Worm (Caenorhabditis elegans) whole organism, L1 larva: Measurements from ENCODE around the gene T04C12.11.
A peak's percentile ranks its signal among the peaks of the same experiment; 100 is the strongest.

Experiments used
- C04F5.9 ChIP-seq: sonication (generic microtip); optimal IDR thresholded peaks from 2 replicates; lab custom pipeline; 2016; ENCODE audit warnings: missing genetic modification characterization, missing compliant biosample characterization
- C16A3.4 ChIP-seq: fragments of 150-350 bp; optimal IDR thresholded peaks from 2 replicates; lab custom pipeline; 2014; ENCODE audit warnings: missing biosample characterization, missing genetic modification characterization
- F16B12.6 ChIP-seq: fragments of 150-350 bp; optimal IDR thresholded peaks from 2 replicates; lab custom pipeline; 2014; ENCODE audit warnings: missing biosample characterization, missing genetic modification characterization
- Y116A8C.19 ChIP-seq: sonication (generic microtip); optimal IDR thresholded peaks from 2 replicates; lab custom pipeline; 2016; ENCODE audit warnings: missing compliant biosample characterization, missing genetic modification characterization, borderline replicate concordance
- aha-1 ChIP-seq: fragments of 150-350 bp; optimal IDR thresholded peaks from 2 replicates; lab custom pipeline; 2014; ENCODE audit warnings: missing biosample characterization, missing genetic modification characterization
- alr-1 ChIP-seq: fragments of 200-800 bp; sonication (Bioruptor generic); optimal IDR thresholded peaks from 2 replicates; lab custom pipeline; 2018; ENCODE audit warnings: borderline replicate concordance, mild to moderate bottlenecking, missing genetic modification characterization, missing compliant biosample characterization
- aly-2 ChIP-seq: fragments of 150-350 bp; optimal IDR thresholded peaks from 2 replicates; lab custom pipeline; 2014; ENCODE audit warnings: missing biosample characterization, missing genetic modification characterization
- blmp-1 ChIP-seq: fragments of 150-350 bp; optimal IDR thresholded peaks from 2 replicates; lab custom pipeline; 2014; ENCODE audit warnings: missing biosample characterization, missing genetic modification characterization
- ceh-90 ChIP-seq: sonication (generic microtip); optimal IDR thresholded peaks from 2 replicates; lab custom pipeline; 2016; ENCODE audit warnings: missing genetic modification characterization, missing compliant biosample characterization
- ces-1 ChIP-seq: fragments of 150-350 bp; optimal IDR thresholded peaks from 2 replicates; lab custom pipeline; 2014; ENCODE audit warnings: missing biosample characterization, missing genetic modification reagents, missing genetic modification characterization
- dpl-1 ChIP-seq, 3 experiments: fragments of 150-350 bp in 2 of 3; sonication (generic microtip) in 1 of 3; optimal IDR thresholded peaks; 2 replicates each; lab custom pipeline; 2014 to 2017; ENCODE audit warnings: missing biosample characterization in 3 of 3, missing genetic modification characterization in 3 of 3, missing genetic modification reagents in 3 of 3
- dsc-1 ChIP-seq: sonication (generic microtip); optimal IDR thresholded peaks from 2 replicates; lab custom pipeline; 2016; ENCODE audit warnings: mild to moderate bottlenecking, missing genetic modification characterization, missing compliant biosample characterization
- efl-1 ChIP-seq, 4 experiments: fragments of 150-350 bp; optimal IDR thresholded peaks in 3 of 4; peaks in 1 of 4; 1 replicate in 1 of 4; 2 replicates in 3 of 4; lab custom pipeline; 2014; ENCODE audit warnings: missing biosample characterization in 2 of 4, missing genetic modification characterization in 2 of 4, missing genetic modification reagents in 2 of 4
- efl-3 ChIP-seq: fragments of 200-800 bp; sonication (Bioruptor generic); optimal IDR thresholded peaks from 2 replicates; lab custom pipeline; 2018; ENCODE audit warnings: mild to moderate bottlenecking, missing genetic modification characterization, missing compliant biosample characterization
- elt-2 ChIP-seq: sonication (generic microtip); optimal IDR thresholded peaks from 2 replicates; lab custom pipeline; 2016; ENCODE audit warnings: missing genetic modification characterization, mild to moderate bottlenecking, inconsistent platforms, missing compliant biosample characterization, missing genetic modification reagents
- elt-3 ChIP-seq, 6 experiments: fragments of 150-350 bp in 1 of 6; sonication (generic microtip); optimal IDR thresholded peaks; 2 replicates each; lab custom pipeline; 2017 to 2018; ENCODE audit warnings: missing biosample characterization in 6 of 6, missing genetic modification characterization in 6 of 6, inconsistent platforms in 1 of 6
- ets-5 ChIP-seq: fragments of 200-800 bp; sonication (Bioruptor generic); IDR thresholded peaks from 2 replicates; pipeline ENCODE4 v1.3.6; 2022; ENCODE audit warnings: missing genetic modification characterization, missing compliant biosample characterization
- fkh-4 ChIP-seq: sonication (generic microtip); optimal IDR thresholded peaks from 2 replicates; lab custom pipeline; 2016; ENCODE audit warnings: missing compliant biosample characterization, missing genetic modification characterization, borderline replicate concordance
- hlh-17 ChIP-seq: fragments of 200-800 bp; sonication (Bioruptor generic); optimal IDR thresholded peaks from 2 replicates; lab custom pipeline; 2018; ENCODE audit warnings: missing genetic modification characterization, mild to moderate bottlenecking, missing compliant biosample characterization, moderate library complexity, borderline replicate concordance
- hlh-4 ChIP-seq: sonication (generic microtip); optimal IDR thresholded peaks from 2 replicates; lab custom pipeline; 2016; ENCODE audit warnings: mild to moderate bottlenecking, missing genetic modification characterization, missing compliant biosample characterization
- hpl-2 ChIP-seq: fragments of 150-350 bp; optimal IDR thresholded peaks from 2 replicates; lab custom pipeline; 2014; ENCODE audit warnings: missing biosample characterization, missing genetic modification reagents, missing genetic modification characterization
- lin-13 ChIP-seq: fragments of 150-350 bp; optimal IDR thresholded peaks from 2 replicates; lab custom pipeline; 2014; ENCODE audit warnings: missing biosample characterization, missing genetic modification reagents, missing genetic modification characterization
- lin-14 ChIP-seq: fragments of 200-800 bp; sonication (Bioruptor generic); optimal IDR thresholded peaks from 2 replicates; lab custom pipeline; 2018; ENCODE audit warnings: mild to moderate bottlenecking, missing genetic modification characterization, moderate library complexity, missing compliant biosample characterization
- lin-15B ChIP-seq: fragments of 150-350 bp; sonication (generic microtip); optimal IDR thresholded peaks from 3 replicates; lab custom pipeline; 2014; ENCODE audit warnings: missing biosample characterization, missing genetic modification characterization
- lin-35 ChIP-seq, 2 experiments: fragments of 150-350 bp; optimal IDR thresholded peaks; 2 replicates each; lab custom pipeline; 2014; ENCODE audit warnings: missing biosample characterization in 2 of 2, missing genetic modification characterization in 2 of 2, missing genetic modification reagents in 2 of 2
- lir-3 ChIP-seq: sonication (generic microtip); optimal IDR thresholded peaks from 2 replicates; lab custom pipeline; 2016; ENCODE audit warnings: mild to moderate bottlenecking, missing genetic modification characterization, moderate library complexity, missing compliant biosample characterization; ENCODE audit not compliant: poor library complexity
- lsy-2 ChIP-seq, 2 experiments: fragments of 150-350 bp; optimal IDR thresholded peaks; 2 replicates each; lab custom pipeline; 2014; ENCODE audit warnings: missing biosample characterization in 2 of 2, missing genetic modification characterization in 2 of 2
- mdl-1 ChIP-seq, 2 experiments: fragments of 150-350 bp; optimal IDR thresholded peaks; 2 replicates each; lab custom pipeline; 2014 to 2017; ENCODE audit warnings: missing biosample characterization in 2 of 2, missing genetic modification characterization in 2 of 2, inconsistent platforms in 1 of 2
- mef-2 ChIP-seq: fragments of 150-350 bp; optimal IDR thresholded peaks from 2 replicates; lab custom pipeline; 2014; ENCODE audit warnings: missing biosample characterization, missing genetic modification characterization
- mep-1 ChIP-seq: fragments of 150-350 bp; optimal IDR thresholded peaks from 2 replicates; lab custom pipeline; 2014; ENCODE audit warnings: missing biosample characterization, missing genetic modification characterization
- nhr-11 ChIP-seq: fragments of 150-350 bp; optimal IDR thresholded peaks from 2 replicates; lab custom pipeline; 2014; ENCODE audit warnings: missing biosample characterization, missing genetic modification characterization
- nhr-19 ChIP-seq: fragments of 200-800 bp; sonication (Bioruptor generic); conservative IDR thresholded peaks from 2 replicates; pipeline ENCODE4 v1.3.6; 2022; ENCODE audit warnings: missing genetic modification characterization, missing compliant biosample characterization
- nhr-20 ChIP-seq: sonication (generic microtip); optimal IDR thresholded peaks from 2 replicates; lab custom pipeline; 2016; ENCODE audit warnings: mild to moderate bottlenecking, missing genetic modification characterization, missing compliant biosample characterization
- nhr-47 ChIP-seq: sonication (generic microtip); optimal IDR thresholded peaks from 2 replicates; lab custom pipeline; 2016; ENCODE audit warnings: mild to moderate bottlenecking, missing genetic modification characterization, moderate library complexity, missing compliant biosample characterization
- nhr-71 ChIP-seq: sonication (generic microtip); optimal IDR thresholded peaks from 2 replicates; lab custom pipeline; 2016; ENCODE audit warnings: mild to moderate bottlenecking, missing genetic modification characterization, moderate library complexity, missing compliant biosample characterization
- nhr-84 ChIP-seq: sonication (generic microtip); optimal IDR thresholded peaks from 2 replicates; lab custom pipeline; 2017; ENCODE audit warnings: missing biosample characterization, missing genetic modification characterization
- nhr-85 ChIP-seq: sonication (generic microtip); peaks from one replicate; lab custom pipeline; 2016; ENCODE audit warnings: missing genetic modification characterization, inconsistent platforms, missing compliant biosample characterization
- pag-3 ChIP-seq: sonication (generic microtip); optimal IDR thresholded peaks from 2 replicates; lab custom pipeline; 2017; ENCODE audit warnings: missing genetic modification characterization, mild to moderate bottlenecking, missing compliant biosample characterization, antibody characterized with exemption, borderline replicate concordance; ENCODE audit not compliant: insufficient read depth
- rnt-1 ChIP-seq: sonication (generic microtip); optimal IDR thresholded peaks from 2 replicates; lab custom pipeline; 2016; ENCODE audit warnings: mild to moderate bottlenecking, missing genetic modification characterization, moderate library complexity, missing compliant biosample characterization
- skn-1 ChIP-seq: fragments of 150-350 bp; optimal IDR thresholded peaks from 2 replicates; lab custom pipeline; 2014; ENCODE audit warnings: missing biosample characterization, missing genetic modification characterization
- snu-23 ChIP-seq: sonication (generic microtip); optimal IDR thresholded peaks from 2 replicates; lab custom pipeline; 2016; ENCODE audit warnings: missing genetic modification characterization, missing compliant biosample characterization
- sox-4 ChIP-seq: sonication (generic microtip); optimal IDR thresholded peaks from 2 replicates; lab custom pipeline; 2016; ENCODE audit warnings: missing genetic modification characterization, missing compliant biosample characterization
- swsn-7 ChIP-seq: sonication (generic microtip); optimal IDR thresholded peaks from 2 replicates; lab custom pipeline; 2016; ENCODE audit warnings: missing genetic modification characterization, missing compliant biosample characterization
- tlp-1 ChIP-seq: fragments of 150-350 bp; optimal IDR thresholded peaks from 2 replicates; lab custom pipeline; 2014; ENCODE audit warnings: missing biosample characterization, missing genetic modification characterization
- unc-130 ChIP-seq: fragments of 150-350 bp; optimal IDR thresholded peaks from 2 replicates; lab custom pipeline; 2017; ENCODE audit warnings: missing biosample characterization, missing genetic modification characterization, inconsistent platforms
- unc-30 ChIP-seq: sonication (generic microtip); optimal IDR thresholded peaks from 2 replicates; lab custom pipeline; 2017; ENCODE audit warnings: missing biosample characterization, missing genetic modification characterization
- unc-86 ChIP-seq: sonication (generic microtip); optimal IDR thresholded peaks from 2 replicates; lab custom pipeline; 2016; ENCODE audit warnings: missing genetic modification characterization, missing compliant biosample characterization
- unc-98 ChIP-seq: fragments of 200-800 bp; sonication (Bioruptor generic); IDR thresholded peaks from 2 replicates; pipeline ENCODE4 v1.3.6; 2022; ENCODE audit warnings: missing genetic modification characterization, missing compliant biosample characterization
- zag-1 ChIP-seq: fragments of 150-350 bp; optimal IDR thresholded peaks from 2 replicates; lab custom pipeline; 2014; ENCODE audit warnings: missing biosample characterization, missing genetic modification characterization
- zip-4 ChIP-seq: fragments of 200-800 bp; sonication (Bioruptor generic); optimal IDR thresholded peaks from 2 replicates; lab custom pipeline; 2018; ENCODE audit warnings: mild to moderate bottlenecking, missing genetic modification characterization, moderate library complexity, missing compliant biosample characterization
- ztf-4 ChIP-seq: fragments of 150-350 bp; optimal IDR thresholded peaks from 2 replicates; lab custom pipeline; 2014; ENCODE audit warnings: missing biosample characterization, missing genetic modification characterization

Gene T04C12.11

DNA sequence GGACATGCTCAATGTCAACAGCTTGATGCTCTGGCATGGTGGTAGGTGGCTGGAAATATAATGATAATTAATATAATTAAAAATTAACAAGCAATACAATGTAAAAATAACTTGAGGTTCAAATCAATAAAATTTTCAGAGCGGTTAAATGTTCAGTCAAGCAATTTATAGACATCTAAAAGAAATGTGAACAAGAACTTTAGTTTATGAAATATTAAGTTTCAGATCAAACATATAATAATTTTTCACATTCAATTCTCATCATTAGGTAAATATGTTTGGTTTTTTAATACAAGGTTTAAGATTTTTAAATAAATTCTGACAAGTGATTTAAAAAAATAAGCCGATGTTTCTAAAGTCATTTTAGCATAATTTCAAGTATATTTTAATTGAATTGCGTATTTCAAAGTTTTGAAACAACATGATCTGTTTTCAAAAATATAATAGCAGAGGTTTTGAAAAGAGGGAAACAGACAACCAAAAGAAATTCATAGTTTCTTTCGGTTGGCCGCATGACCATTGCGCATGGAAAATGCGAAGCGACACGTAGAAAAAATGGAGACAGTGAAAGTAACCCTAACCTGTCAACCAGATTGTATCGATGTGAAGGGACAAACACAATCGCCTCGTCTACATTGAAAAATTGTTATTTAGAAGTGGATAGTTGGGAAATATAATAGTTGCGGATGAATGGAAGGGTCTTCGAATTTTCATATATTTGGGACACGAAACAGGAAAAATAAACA, at the start of gene T04C12.11:
TSS of gene T04C12.11 (minus strand) at position 51 of the 746 bp plus-strand sequence.
- TF ChIP-seq lin-13 (GFP tag; lab: Kevin White, UChicago) (no peak), C16A3.4 (tag; lab: Kevin White, UChicago) (peak; percentile 8), lin-35 (GFP tag; optimal IDR thresholded peaks at IDR 0.05; lab: Kevin White, UChicago) (peak in 1 of 2 experiments; percentile 19), lsy-2 (tag; optimal IDR thresholded peaks at IDR 0.05; lab: Kevin White, UChicago) (peak in 1 of 2 experiments; percentile 30), ztf-4 (tag; lab: Kevin White, UChicago) (no peak), ets-5 (no peak), dpl-1 (GFP tag; optimal IDR thresholded peaks at IDR 0.05; lab: Kevin White, UChicago) (no peak), skn-1 (peak; percentile 10), mef-2 (tag; lab: Kevin White, UChicago) (no peak), lin-15B (no peak), blmp-1 (tag; lab: Kevin White, UChicago) (peak; percentile 99), zag-1 (tag; lab: Kevin White, UChicago) (no peak), mdl-1 (tag; optimal IDR thresholded peaks at IDR 0.05; lab: Kevin White, UChicago) (peak in 1 of 2 experiments; percentile 43), fkh-4 (no peak), aly-2 (tag; lab: Kevin White, UChicago) (no peak), efl-3 (GFP tag; lab: Kevin White, UChicago) (no peak), mep-1 (tag; lab: Kevin White, UChicago) (peak; percentile 77), nhr-47 (tag; lab: Kevin White, UChicago) (no peak), elt-3 (tag; optimal IDR thresholded peaks at IDR 0.05; lab: Kevin White, UChicago) (peak in 1 of 6 experiments; percentile 32), dsc-1 (tag; lab: Kevin White, UChicago) (no peak), zip-4 (GFP tag; lab: Kevin White, UChicago) (no peak), unc-86 (tag; lab: Kevin White, UChicago) (no peak), nhr-11 (no peak), hlh-17 (GFP tag; lab: Kevin White, UChicago) (no peak), ces-1 (no peak), aha-1 (tag; lab: Kevin White, UChicago) (no peak), swsn-7 (tag; lab: Kevin White, UChicago) (no peak), C04F5.9 (tag; lab: Kevin White, UChicago) (no peak), lin-14 (GFP tag; lab: Kevin White, UChicago) (peak; percentile 72), nhr-84 (tag; lab: Kevin White, UChicago) (no peak), hlh-4 (no peak), unc-30 (tag; lab: Kevin White, UChicago) (no peak), efl-1 (optimal IDR thresholded peaks at IDR 0.05; lab: Kevin White, UChicago) (no peak), efl-1 (GFP tag; optimal IDR thresholded peaks at IDR 0.05 in 1 of 2; lab: Kevin White, UChicago) (peak in 1 of 2 experiments; percentile 64), Y116A8C.19 (no peak), hpl-2 (GFP tag; lab: Kevin White, UChicago) (no peak), nhr-20 (tag; lab: Kevin White, UChicago) (peak; percentile 66), F16B12.6 (tag; lab: Kevin White, UChicago) (no peak), lir-3 (tag; lab: Kevin White, UChicago) (no peak), unc-130 (tag; lab: Kevin White, UChicago) (no peak), snu-23 (GFP tag; lab: Kevin White, UChicago) (peak; percentile 65), nhr-19 (GFP tag; lab: Robert Waterston, UW) (no peak), ceh-90 (no peak), nhr-71 (tag; lab: Kevin White, UChicago) (peak; percentile 32), rnt-1 (tag; lab: Kevin White, UChicago) (no peak), elt-2 (no peak), sox-4 (no peak), alr-1 (tag; lab: Kevin White, UChicago) (no peak), nhr-85 (tag; lab: Kevin White, UChicago) (peak; percentile 85), pag-3 (tag; lab: Kevin White, UChicago) (no peak), tlp-1 (tag; lab: Kevin White, UChicago) (no peak), unc-98 (GFP tag; lab: Robert Waterston, UW) (no peak)
